Worm (Caenorhabditis elegans) whole organism, L4 larva: ENCODE measurements around the gene F14H3.12.
A peak's percentile ranks its signal among the peaks of the same experiment; 100 is the strongest.

Source experiments
- F49E8.2 ChIP-seq: sonication (generic microtip); optimal IDR thresholded peaks from 2 replicates; lab custom pipeline; 2016; ENCODE audit warnings: missing compliant biosample characterization, mild to moderate bottlenecking, missing genetic modification characterization, borderline replicate concordance
- Y105C5A.15 ChIP-seq: fragments of 200-800 bp; sonication (Bioruptor generic); IDR thresholded peaks from 2 replicates; pipeline ENCODE4 v1.3.6; 2022; ENCODE audit warnings: missing genetic modification characterization, missing compliant biosample characterization
- aha-1 ChIP-seq: fragments of 150-350 bp; peaks from one replicate; lab custom pipeline; 2014; ENCODE audit warnings: missing biosample characterization, missing genetic modification characterization
- attf-4 ChIP-seq: sonication (generic microtip); optimal IDR thresholded peaks from 3 replicates; lab custom pipeline; 2017; ENCODE audit warnings: missing biosample characterization, missing genetic modification characterization
- ceh-32 ChIP-seq: sonication (generic microtip); optimal IDR thresholded peaks from 2 replicates; lab custom pipeline; 2016; ENCODE audit warnings: mild to moderate bottlenecking, missing genetic modification characterization, missing compliant biosample characterization; ENCODE audit not compliant: poor library complexity
- ceh-44 ChIP-seq: fragments of 200-800 bp; sonication (Bioruptor generic); IDR thresholded peaks from 2 replicates; pipeline ENCODE4 v1.3.6; 2022; ENCODE audit warnings: missing genetic modification reagents, missing genetic modification characterization, missing compliant biosample characterization
- ctbp-1 ChIP-seq: fragments of 200-800 bp; sonication (Bioruptor generic); IDR thresholded peaks from 2 replicates; pipeline ENCODE4 v1.3.6; 2022; ENCODE audit warnings: missing genetic modification reagents, missing genetic modification characterization, missing compliant biosample characterization
- daf-12 ChIP-seq: fragments of 150-350 bp; optimal IDR thresholded peaks from 2 replicates; lab custom pipeline; 2014; ENCODE audit warnings: missing biosample characterization, missing genetic modification reagents, missing genetic modification characterization
- daf-8 ChIP-seq: fragments of 200-800 bp; sonication (Bioruptor generic); IDR thresholded peaks from 2 replicates; pipeline ENCODE4 v1.3.6; 2022; ENCODE audit warnings: missing genetic modification characterization, missing compliant biosample characterization
- gei-8 ChIP-seq: fragments of 200-800 bp; sonication (Bioruptor generic); optimal IDR thresholded peaks from 2 replicates; lab custom pipeline; 2018; ENCODE audit warnings: mild to moderate bottlenecking, missing genetic modification characterization, missing compliant biosample characterization
- hif-1 ChIP-seq, 2 experiments: sonication (generic microtip); optimal IDR thresholded peaks; 2 replicates each; lab custom pipeline; 2016 to 2017; ENCODE audit warnings: missing compliant biosample characterization in 2 of 2, missing genetic modification characterization in 2 of 2, missing genetic modification reagents in 2 of 2, missing genotype in 2 of 2, mild to moderate bottlenecking in 1 of 2
- hlh-30 ChIP-seq: sonication (generic microtip); optimal IDR thresholded peaks from 2 replicates; lab custom pipeline; 2017; ENCODE audit warnings: antibody characterized with exemption, mild to moderate bottlenecking, missing genetic modification characterization, missing compliant biosample characterization; ENCODE audit not compliant: insufficient read depth
- jun-1 ChIP-seq: fragments of 150-350 bp; optimal IDR thresholded peaks from 2 replicates; lab custom pipeline; 2014; ENCODE audit warnings: missing biosample characterization, missing genetic modification reagents, missing genetic modification characterization
- lim-7 ChIP-seq: fragments of 200-800 bp; sonication (Bioruptor generic); IDR thresholded peaks from 2 replicates; pipeline ENCODE4 v1.3.6; 2022; ENCODE audit warnings: missing genetic modification characterization, missing compliant biosample characterization
- lin-15B ChIP-seq: fragments of 150-350 bp; sonication (generic microtip); optimal IDR thresholded peaks from 3 replicates; lab custom pipeline; 2014; ENCODE audit warnings: missing biosample characterization, missing genetic modification characterization
- lin-29 ChIP-seq: fragments of 200-800 bp; sonication (Bioruptor generic); IDR thresholded peaks from 2 replicates; pipeline ENCODE4 v1.3.6; 2022; ENCODE audit warnings: missing genetic modification reagents, missing genetic modification characterization, missing compliant biosample characterization
- lin-39 ChIP-seq: fragments of 150-350 bp; optimal IDR thresholded peaks from 2 replicates; lab custom pipeline; 2014; ENCODE audit warnings: missing biosample characterization, missing genetic modification reagents, missing genetic modification characterization
- mes-2 ChIP-seq: sonication (generic microtip); optimal IDR thresholded peaks from 2 replicates; lab custom pipeline; 2016; ENCODE audit warnings: missing genotype, mild to moderate bottlenecking, missing genetic modification characterization, missing compliant biosample characterization; ENCODE audit not compliant: poor library complexity, severe bottlenecking
- mxl-2 ChIP-seq: fragments of 200-800 bp; sonication (Bioruptor generic); conservative IDR thresholded peaks from 2 replicates; pipeline ENCODE4 v1.3.6; 2022; ENCODE audit warnings: missing genetic modification reagents, missing genetic modification characterization, missing compliant biosample characterization
- mxl-3 ChIP-seq: fragments of 200-800 bp; sonication (Bioruptor generic); optimal IDR thresholded peaks from 2 replicates; lab custom pipeline; 2018; ENCODE audit warnings: mild to moderate bottlenecking, missing genetic modification characterization, missing compliant biosample characterization
- nhr-10 ChIP-seq: fragments of 150-350 bp; optimal IDR thresholded peaks from 2 replicates; lab custom pipeline; 2014; ENCODE audit warnings: missing biosample characterization, missing genetic modification characterization
- nhr-102 ChIP-seq: sonication (generic microtip); optimal IDR thresholded peaks from 2 replicates; lab custom pipeline; 2016; ENCODE audit warnings: mild to moderate bottlenecking, missing genetic modification characterization, moderate library complexity, missing compliant biosample characterization
- nhr-11 ChIP-seq: fragments of 150-350 bp; optimal IDR thresholded peaks from 2 replicates; lab custom pipeline; 2014; ENCODE audit warnings: missing biosample characterization, missing genetic modification characterization
- nhr-25 ChIP-seq: sonication (generic microtip); optimal IDR thresholded peaks from 2 replicates; lab custom pipeline; 2017; ENCODE audit warnings: missing genetic modification characterization, mild to moderate bottlenecking, missing compliant biosample characterization, antibody characterized with exemption, moderate library complexity, borderline replicate concordance; ENCODE audit not compliant: insufficient read depth
- nhr-41 ChIP-seq: fragments of 200-800 bp; sonication (Bioruptor generic); IDR thresholded peaks from 2 replicates; pipeline ENCODE4 v1.3.6; 2022; ENCODE audit warnings: missing genetic modification reagents, missing genetic modification characterization, missing compliant biosample characterization
- nhr-42 ChIP-seq: fragments of 200-800 bp; sonication (Bioruptor generic); IDR thresholded peaks from 2 replicates; pipeline ENCODE4 v1.3.6; 2022; ENCODE audit warnings: missing genetic modification characterization, missing compliant biosample characterization
- nhr-48 ChIP-seq: sonication (generic microtip); optimal IDR thresholded peaks from 2 replicates; lab custom pipeline; 2016; ENCODE audit warnings: mild to moderate bottlenecking, missing genetic modification characterization, missing compliant biosample characterization
- nhr-6 ChIP-seq: fragments of 150-350 bp; optimal IDR thresholded peaks from 2 replicates; lab custom pipeline; 2014; ENCODE audit warnings: missing biosample characterization, missing genetic modification characterization
- nhr-77 ChIP-seq: fragments of 150-350 bp; optimal IDR thresholded peaks from 2 replicates; lab custom pipeline; 2014; ENCODE audit warnings: missing biosample characterization, missing genetic modification characterization
- set-16 ChIP-seq: fragments of 200-800 bp; sonication (Bioruptor generic); IDR thresholded peaks from 2 replicates; pipeline ENCODE4 v1.3.6; 2022; ENCODE audit warnings: missing genetic modification reagents, missing genetic modification characterization, missing compliant biosample characterization
- spr-1 ChIP-seq: sonication (generic microtip); optimal IDR thresholded peaks from 2 replicates; lab custom pipeline; 2016; ENCODE audit warnings: mild to moderate bottlenecking, missing genetic modification characterization, missing compliant biosample characterization
- spr-3 ChIP-seq: fragments of 200-800 bp; sonication (Bioruptor generic); optimal IDR thresholded peaks from 2 replicates; lab custom pipeline; 2018; ENCODE audit warnings: mild to moderate bottlenecking, missing genetic modification characterization, missing compliant biosample characterization
- tag-97 ChIP-seq: fragments of 200-800 bp; sonication (Bioruptor generic); IDR thresholded peaks from 2 replicates; pipeline ENCODE4 v1.3.6; 2022; ENCODE audit warnings: missing genetic modification characterization, missing compliant biosample characterization
- unc-62 ChIP-seq, 3 experiments: fragments of 150-350 bp in 1 of 3; sonication (generic microtip); optimal IDR thresholded peaks in 2 of 3; peaks in 1 of 3; 1 replicate in 1 of 3; 2 replicates in 2 of 3; lab custom pipeline; 2014 to 2017; ENCODE audit warnings: missing biosample characterization in 3 of 3, missing genetic modification characterization in 3 of 3, missing genetic modification reagents in 3 of 3, missing genotype in 1 of 3
- zfp-2 ChIP-seq: sonication (generic microtip); optimal IDR thresholded peaks from 2 replicates; lab custom pipeline; 2016; ENCODE audit warnings: mild to moderate bottlenecking, missing genetic modification characterization, missing compliant biosample characterization

F14H3.12 gene

ce11 chrV:16057010-16057463, 18.1 kb downstream of the F14H3.12 start, which contains the start of gene F14H3.5:
TSS of gene F14H3.5 (minus strand) at chrV:16057060.
- no peak for TF ChIP-seq zfp-2
- no peak for TF ChIP-seq lin-15B (tag; lab: Kevin White, UChicago)
- no peak for TF ChIP-seq Y105C5A.15 (GFP tag; lab: Robert Waterston, UW)
- no peak for TF ChIP-seq nhr-42 (GFP tag; lab: Robert Waterston, UW)
- TF ChIP-seq mxl-3: no peak
- TF ChIP-seq nhr-77 (tag; lab: Kevin White, UChicago): no peak
- TF ChIP-seq hlh-30 (tag; lab: Kevin White, UChicago): no peak
- TF ChIP-seq ceh-44: no peak
- TF ChIP-seq mes-2 (tag; lab: Kevin White, UChicago): no peak
- no peak for TF ChIP-seq lin-39
- no peak for TF ChIP-seq nhr-25 (tag; lab: Kevin White, UChicago)

DNA sequence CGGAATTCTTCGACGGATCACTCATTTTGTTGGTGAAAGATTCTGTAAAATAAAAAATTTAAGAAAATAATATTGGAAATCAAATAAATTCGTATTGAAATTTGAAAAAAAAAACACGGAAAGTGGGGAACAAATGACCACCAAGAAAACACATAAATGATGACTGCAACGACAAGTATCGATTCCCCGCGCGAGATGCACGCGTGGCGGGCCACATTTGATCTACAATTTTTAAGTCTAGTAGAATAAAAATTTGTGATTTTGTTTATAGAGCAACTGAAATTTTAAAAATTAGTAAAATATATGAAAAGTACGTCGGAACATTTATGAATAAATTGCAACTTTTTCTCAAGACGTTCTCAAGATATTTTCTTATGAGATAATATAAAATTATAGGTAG, 20.1 kb downstream of the F14H3.12 start, which contains the start of gene F14H3.4:
F14H3.4 (minus strand) TSS at position 42 of the 400 bp plus-strand sequence.
- TF ChIP-seq ctbp-1 (GFP tag; lab: Robert Waterston, UW) (no peak), mxl-3 (no peak), daf-8 (GFP tag; lab: Robert Waterston, UW) (no peak), attf-4 (tag; lab: Kevin White, UChicago) (no peak), lim-7 (GFP tag; lab: Robert Waterston, UW) (no peak), aha-1 (no peak), tag-97 (GFP tag; lab: Robert Waterston, UW) (no peak), F49E8.2 (tag; lab: Kevin White, UChicago) (no peak), daf-12 (tag; lab: Kevin White, UChicago) (no peak), hif-1 (tag; optimal IDR thresholded peaks at IDR 0.05; lab: Kevin White, UChicago) (no peak), spr-3 (GFP tag; lab: Kevin White, UChicago) (no peak)
- TF ChIP-seq, all 104 proteins: peak for 0

ce11 chrV:16053373-16053772, 21.8 kb downstream of the F14H3.12 start, which contains the start of gene F14H3.3:
TSS of gene F14H3.3 (minus strand) at chrV:16053473.
- TF ChIP-seq nhr-102 (tag; lab: Kevin White, UChicago) (no peak), aha-1 (peak; percentile 52), nhr-48 (tag; lab: Kevin White, UChicago) (no peak)

DNA sequence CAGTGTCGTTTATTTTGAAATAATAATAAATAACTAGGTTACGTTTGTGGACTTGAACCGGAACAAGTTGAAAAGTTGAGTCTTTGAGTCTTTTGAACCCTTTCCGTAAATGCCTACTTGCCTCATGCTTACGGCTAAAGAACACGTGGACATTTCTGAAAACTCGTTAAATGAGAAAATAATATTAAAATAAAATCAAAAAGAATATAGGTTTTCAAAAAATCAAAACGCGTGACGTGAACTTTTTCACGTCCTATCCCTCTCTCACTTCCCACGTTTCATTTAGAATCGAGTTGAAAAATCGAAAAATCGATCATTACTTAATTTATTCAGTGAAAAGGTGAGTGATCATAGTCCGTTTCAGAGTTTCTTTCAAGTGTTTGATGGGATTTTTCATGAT, 25.9 kb downstream of the F14H3.12 start, which contains the start of gene best-12:
best-12 (plus strand) TSS at position 301 of the 400 bp plus-strand sequence.
- TF ChIP-seq mxl-2 (no peak), lin-29 (no peak), gei-8 (GFP tag; lab: Kevin White, UChicago) (no peak), unc-62 (GFP tag; optimal IDR thresholded peaks at IDR 0.05 in 1 of 2; lab: Kevin White, UChicago) (no peak), unc-62 (tag; optimal IDR thresholded peaks at IDR 0.05; lab: Kevin White, UChicago) (no peak), nhr-41 (no peak), ceh-32 (tag; lab: Kevin White, UChicago) (no peak), nhr-6 (no peak), set-16 (GFP tag; lab: Robert Waterston, UW) (no peak), jun-1 (no peak), nhr-10 (tag; lab: Kevin White, UChicago) (no peak), nhr-11 (tag; lab: Kevin White, UChicago) (no peak), zfp-2 (no peak), spr-1 (tag; lab: Kevin White, UChicago) (no peak)
